Fruit fly (Drosophila melanogaster) whole organism, embryonic: ENCODE results near the gene RtcB.

Experiments
- CG12659 ChIP-seq: fragments of 200-800 bp; sonication (Bioruptor generic); optimal IDR thresholded peaks from 3 replicates; lab custom pipeline; 2017; ENCODE audit warnings: mild to moderate bottlenecking, missing biosample characterization, missing genetic modification reagents, missing genetic modification characterization
- CG30431 ChIP-seq: fragments of 200-800 bp; sonication (Bioruptor generic); optimal IDR thresholded peaks from 2 replicates; lab custom pipeline; 2017; ENCODE audit warnings: missing biosample characterization, missing genetic modification characterization
- CG9932 ChIP-seq: fragments of 200-800 bp; sonication (Bioruptor generic); IDR thresholded peaks from 2 replicates; pipeline ENCODE4 v1.3.6; 2022; ENCODE audit warnings: missing biosample characterization, missing genetic modification characterization
- Doc3 ChIP-seq: fragments of 200-800 bp; sonication (Bioruptor generic); IDR thresholded peaks from 3 replicates; pipeline ENCODE4 v1.3.6; 2022; ENCODE audit warnings: missing biosample characterization, missing genetic modification characterization; ENCODE audit not compliant: partially characterized antibody
- MTF-1 ChIP-seq: fragments of 200-800 bp; sonication (Bioruptor generic); optimal IDR thresholded peaks from 2 replicates; lab custom pipeline; 2018; ENCODE audit warnings: missing biosample characterization, mild to moderate bottlenecking, missing genetic modification characterization, borderline replicate concordance
- amos ChIP-seq: fragments of 200-800 bp; sonication (Bioruptor generic); IDR thresholded peaks from 2 replicates; pipeline ENCODE4 v1.3.6; 2022; ENCODE audit warnings: missing biosample characterization, missing genetic modification characterization; ENCODE audit not compliant: partially characterized antibody
- eve ChIP-seq, 2 experiments: fragments of >200 bp; optimal IDR thresholded peaks; 2 replicates each; lab custom pipeline; 2017; ENCODE audit warnings: missing biosample characterization in 2 of 2, missing genetic modification characterization in 2 of 2
- hb ChIP-seq: fragments of 200-800 bp; sonication (Bioruptor generic); IDR thresholded peaks from 3 replicates; pipeline ENCODE4 v1.3.6; 2022; ENCODE audit warnings: missing biosample characterization, missing genetic modification characterization; ENCODE audit not compliant: partially characterized antibody
- psq ChIP-seq: fragments of 200-800 bp; sonication (Bioruptor generic); optimal IDR thresholded peaks from 2 replicates; lab custom pipeline; 2017; ENCODE audit warnings: missing biosample characterization, missing genetic modification characterization
- sima ChIP-seq: fragments of 200-800 bp; sonication (Bioruptor generic); optimal IDR thresholded peaks from 2 replicates; lab custom pipeline; 2016; ENCODE audit warnings: missing biosample characterization, missing genetic modification characterization

DNA sequence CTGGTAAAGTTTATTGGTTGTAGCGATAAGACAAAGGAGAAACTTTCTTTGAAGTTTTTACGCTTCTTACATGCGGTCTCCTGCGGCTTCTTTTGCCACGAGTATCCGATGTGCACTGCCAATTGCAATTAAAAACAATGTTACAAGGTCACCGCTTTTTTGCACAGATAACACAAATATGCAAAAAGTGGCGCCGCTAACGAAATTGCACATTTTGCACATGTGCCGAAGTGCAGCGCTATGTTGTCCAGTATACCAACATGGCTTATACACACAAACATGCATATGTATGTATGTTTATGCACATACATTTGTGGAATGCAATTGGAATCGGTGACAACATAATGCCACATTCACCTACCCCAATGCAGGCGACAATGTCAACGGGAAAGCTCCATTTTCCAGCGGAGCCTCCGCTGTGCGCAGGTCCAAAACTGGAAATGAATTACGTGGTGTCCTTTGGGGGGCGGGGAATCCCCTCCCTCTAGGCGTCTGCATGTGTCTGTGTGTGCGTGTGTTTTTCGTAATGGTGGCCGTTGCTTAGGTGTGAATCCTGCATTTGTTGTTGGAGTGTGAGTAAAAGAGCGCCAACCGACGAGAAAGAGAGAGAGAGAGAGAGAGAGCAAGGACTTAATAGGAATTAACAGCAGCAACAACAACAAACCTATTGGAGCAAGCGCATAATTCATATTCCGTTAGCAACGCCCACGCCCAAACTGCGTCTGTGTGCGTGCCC lies 49.0 kb downstream of the RtcB start:
- TF ChIP-seq psq (GFP tag; lab: Kevin White, UChicago) = no peak
- no peak for TF ChIP-seq sima (GFP tag; lab: Kevin White, UChicago)
- TF ChIP-seq CG12659 (GFP tag; lab: Kevin White, UChicago) = no peak
- no peak for TF ChIP-seq Doc3
- TF ChIP-seq eve (GFP tag; optimal IDR thresholded peaks at IDR 0.05; lab: Kevin White, UChicago) = no peak
- TF ChIP-seq MTF-1 (GFP tag; lab: Kevin White, UChicago) = no peak
- no peak for TF ChIP-seq hb (GFP tag; lab: Robert Waterston, UW)
- TF ChIP-seq CG9932 (GFP tag; lab: Robert Waterston, UW) = no peak
- no peak for TF ChIP-seq CG30431 (GFP tag; lab: Kevin White, UChicago)
- TF ChIP-seq amos (GFP tag; lab: Robert Waterston, UW) = no peak
